Worm (Caenorhabditis elegans) whole organism, late embryonic: ENCODE measurements around the gene C35A5.3.

Experiments used
- C08G9.2 ChIP-seq: sonication (generic microtip); optimal IDR thresholded peaks from 2 replicates; lab custom pipeline; 2016; ENCODE audit warnings: mild to moderate bottlenecking, missing genetic modification characterization, moderate library complexity, missing compliant biosample characterization
- C38D4.7 ChIP-seq: fragments of 200-800 bp; sonication (Bioruptor generic); optimal IDR thresholded peaks from 2 replicates; lab custom pipeline; 2018; ENCODE audit warnings: mild to moderate bottlenecking, missing genetic modification characterization, moderate library complexity, missing compliant biosample characterization
- F13H6.1 ChIP-seq: sonication (generic microtip); optimal IDR thresholded peaks from 2 replicates; lab custom pipeline; 2016; ENCODE audit warnings: missing genetic modification characterization, missing compliant biosample characterization
- K02D7.2 ChIP-seq: sonication (generic microtip); optimal IDR thresholded peaks from 2 replicates; lab custom pipeline; 2017; ENCODE audit warnings: mild to moderate bottlenecking, missing genetic modification characterization, missing compliant biosample characterization
- K09A11.1 ChIP-seq: sonication (generic microtip); optimal IDR thresholded peaks from 2 replicates; lab custom pipeline; 2017; ENCODE audit warnings: antibody characterized with exemption, mild to moderate bottlenecking, missing genetic modification characterization, missing compliant biosample characterization; ENCODE audit not compliant: insufficient read depth
- T23F11.4 ChIP-seq: fragments of 200-800 bp; sonication (Bioruptor generic); optimal IDR thresholded peaks from 2 replicates; lab custom pipeline; 2018; ENCODE audit warnings: mild to moderate bottlenecking, missing genetic modification characterization, missing compliant biosample characterization
- Y22D7AL.16 ChIP-seq: sonication (generic microtip); optimal IDR thresholded peaks from 2 replicates; lab custom pipeline; 2016; ENCODE audit warnings: missing genetic modification characterization, missing compliant biosample characterization
- ahr-1 ChIP-seq: sonication (generic microtip); optimal IDR thresholded peaks from 2 replicates; lab custom pipeline; 2016; ENCODE audit warnings: missing genetic modification characterization, missing compliant biosample characterization
- ceh-2 ChIP-seq: sonication (generic microtip); optimal IDR thresholded peaks from 2 replicates; lab custom pipeline; 2016; ENCODE audit warnings: missing genotype, missing genetic modification characterization, missing compliant biosample characterization
- ceh-24 ChIP-seq: sonication (generic microtip); optimal IDR thresholded peaks from 2 replicates; lab custom pipeline; 2016; ENCODE audit warnings: mild to moderate bottlenecking, missing genetic modification characterization, missing compliant biosample characterization
- ceh-30 ChIP-seq: fragments of 150-350 bp; optimal IDR thresholded peaks from 2 replicates; lab custom pipeline; 2014; ENCODE audit warnings: missing biosample characterization, missing genetic modification characterization
- ceh-34 ChIP-seq: sonication (generic microtip); optimal IDR thresholded peaks from 2 replicates; lab custom pipeline; 2016; ENCODE audit warnings: mild to moderate bottlenecking, missing genetic modification characterization, missing compliant biosample characterization
- ceh-9 ChIP-seq: sonication (generic microtip); optimal IDR thresholded peaks from 2 replicates; lab custom pipeline; 2016; ENCODE audit warnings: mild to moderate bottlenecking, missing genetic modification characterization, inconsistent platforms, missing compliant biosample characterization
- dve-1 ChIP-seq: sonication (generic microtip); optimal IDR thresholded peaks from 2 replicates; lab custom pipeline; 2017; ENCODE audit warnings: antibody characterized with exemption, mild to moderate bottlenecking, missing genetic modification characterization, missing compliant biosample characterization
- elt-2 ChIP-seq: sonication (generic microtip); optimal IDR thresholded peaks from 2 replicates; lab custom pipeline; 2016; ENCODE audit warnings: missing genetic modification reagents, missing genetic modification characterization, missing compliant biosample characterization
- ets-4 ChIP-seq: sonication (generic microtip); optimal IDR thresholded peaks from 2 replicates; lab custom pipeline; 2016; ENCODE audit warnings: missing genetic modification characterization, missing compliant biosample characterization
- fkh-10 ChIP-seq: fragments of 150-350 bp; optimal IDR thresholded peaks from 2 replicates; lab custom pipeline; 2014; ENCODE audit warnings: missing biosample characterization, missing genetic modification reagents, missing genetic modification characterization
- fkh-6 ChIP-seq: sonication (generic microtip); optimal IDR thresholded peaks from 2 replicates; lab custom pipeline; 2016; ENCODE audit warnings: missing genetic modification characterization, missing compliant biosample characterization
- gmeb-2 ChIP-seq: sonication (generic microtip); optimal IDR thresholded peaks from 2 replicates; lab custom pipeline; 2016; ENCODE audit warnings: missing genetic modification characterization, inconsistent platforms, missing compliant biosample characterization
- hlh-13 ChIP-seq: fragments of 200-800 bp; sonication (Bioruptor generic); optimal IDR thresholded peaks from 2 replicates; lab custom pipeline; 2018; ENCODE audit warnings: mild to moderate bottlenecking, missing genetic modification characterization, missing compliant biosample characterization
- hlh-15 ChIP-seq: sonication (generic microtip); optimal IDR thresholded peaks from 2 replicates; lab custom pipeline; 2016; ENCODE audit warnings: missing genetic modification characterization, missing compliant biosample characterization
- hlh-6 ChIP-seq: sonication (generic microtip); optimal IDR thresholded peaks from 2 replicates; lab custom pipeline; 2016; ENCODE audit warnings: missing genotype, missing genetic modification characterization, missing compliant biosample characterization
- hlh-8 ChIP-seq: sonication (generic microtip); optimal IDR thresholded peaks from 2 replicates; lab custom pipeline; 2016; ENCODE audit warnings: missing genotype, missing genetic modification characterization, missing compliant biosample characterization
- madf-2 ChIP-seq: sonication (generic microtip); optimal IDR thresholded peaks from 2 replicates; lab custom pipeline; 2017; ENCODE audit warnings: missing genetic modification characterization, missing compliant biosample characterization
- mec-3 ChIP-seq: sonication (generic microtip); optimal IDR thresholded peaks from 2 replicates; lab custom pipeline; 2016; ENCODE audit warnings: borderline replicate concordance, missing genetic modification characterization, missing compliant biosample characterization
- nhr-232 ChIP-seq: sonication (generic microtip); optimal IDR thresholded peaks from 2 replicates; lab custom pipeline; 2016; ENCODE audit warnings: missing genetic modification characterization, missing compliant biosample characterization
- odd-2 ChIP-seq: sonication (generic microtip); optimal IDR thresholded peaks from 2 replicates; lab custom pipeline; 2017; ENCODE audit warnings: antibody characterized with exemption, mild to moderate bottlenecking, missing genetic modification characterization, missing compliant biosample characterization
- pag-3 ChIP-seq: sonication (generic microtip); optimal IDR thresholded peaks from 2 replicates; lab custom pipeline; 2016; ENCODE audit warnings: missing compliant biosample characterization, missing genetic modification characterization, borderline replicate concordance
- pat-9 ChIP-seq: fragments of 200-800 bp; sonication (Bioruptor generic); optimal IDR thresholded peaks from 2 replicates; lab custom pipeline; 2018; ENCODE audit warnings: mild to moderate bottlenecking, missing genetic modification characterization, moderate library complexity, missing compliant biosample characterization
- pha-2 ChIP-seq: sonication (generic microtip); optimal IDR thresholded peaks from 2 replicates; lab custom pipeline; 2017; ENCODE audit warnings: mild to moderate bottlenecking, missing genetic modification characterization, missing compliant biosample characterization
- pha-4 ChIP-seq: fragments of 150-350 bp; optimal IDR thresholded peaks from 2 replicates; lab custom pipeline; 2018; ENCODE audit warnings: missing biosample characterization, missing genetic modification reagents, missing genetic modification characterization
- pros-1 ChIP-seq: fragments of 150-350 bp; optimal IDR thresholded peaks from 2 replicates; lab custom pipeline; 2014; ENCODE audit warnings: missing biosample characterization, missing genetic modification reagents, missing genetic modification characterization
- ref-2 ChIP-seq: sonication (generic microtip); optimal IDR thresholded peaks from 2 replicates; lab custom pipeline; 2016; ENCODE audit warnings: missing genetic modification characterization, missing compliant biosample characterization
- sox-4 ChIP-seq: sonication (generic microtip); optimal IDR thresholded peaks from 2 replicates; lab custom pipeline; 2017; ENCODE audit warnings: mild to moderate bottlenecking, missing genetic modification characterization, inconsistent platforms, missing compliant biosample characterization
- ztf-16 ChIP-seq: sonication (generic microtip); optimal IDR thresholded peaks from 2 replicates; lab custom pipeline; 2017; ENCODE audit warnings: missing genetic modification characterization, missing compliant biosample characterization

C35A5.3 gene

ce11 chrV:10489998-10490397 lies 11.2 kb downstream of the C35A5.3 start, which contains the start of gene ncx-5:
Gene ncx-5, minus strand, starts transcription at chrV:10490098.
- no peak for TF ChIP-seq pros-1 (tag; lab: Kevin White, UChicago)
- no peak for TF ChIP-seq hlh-6 (tag; lab: Kevin White, UChicago)
- TF ChIP-seq ceh-30 (tag; lab: Kevin White, UChicago), result no peak
- TF ChIP-seq C08G9.2 (tag; lab: Kevin White, UChicago), result no peak
- TF ChIP-seq dve-1, result no peak
- TF ChIP-seq sox-4 (tag; lab: Kevin White, UChicago), result no peak
- no peak for TF ChIP-seq odd-2
- no peak for TF ChIP-seq K09A11.1 (tag; lab: Kevin White, UChicago)
- TF ChIP-seq pat-9 (tag; lab: Kevin White, UChicago), result no peak
- no peak for TF ChIP-seq C38D4.7 (GFP tag; lab: Kevin White, UChicago)
- no peak for TF ChIP-seq hlh-8 (tag; lab: Kevin White, UChicago)
- TF ChIP-seq ref-2 (tag; lab: Kevin White, UChicago), result no peak
- no peak for TF ChIP-seq ceh-24 (tag; lab: Kevin White, UChicago)
- no peak for TF ChIP-seq pag-3 (tag; lab: Kevin White, UChicago)
- TF ChIP-seq nhr-232 (tag; lab: Kevin White, UChicago), result no peak
- TF ChIP-seq ets-4 (tag; lab: Kevin White, UChicago), result no peak
- TF ChIP-seq gmeb-2 (tag; lab: Kevin White, UChicago), result no peak
- no peak for TF ChIP-seq F13H6.1 (tag; lab: Kevin White, UChicago)
- no peak for TF ChIP-seq fkh-6 (tag; lab: Kevin White, UChicago)

ce11 chrV:10485389-10485788 lies 15.8 kb downstream of the C35A5.3 start:
- TF ChIP-seq ahr-1 (tag; lab: Kevin White, UChicago) (no peak), C38D4.7 (GFP tag; lab: Kevin White, UChicago) (no peak), pha-4 (tag; lab: Kevin White, UChicago) (no peak), Y22D7AL.16 (tag; lab: Kevin White, UChicago) (no peak), odd-2 (no peak), elt-2 (tag; lab: Kevin White, UChicago) (peak; percentile 43), K02D7.2 (tag; lab: Kevin White, UChicago) (no peak), fkh-10 (no peak)
- TF ChIP-seq, all 69 proteins: peak for 1

- no peak for TF ChIP-seq ceh-24 (tag; lab: Kevin White, UChicago)
Measured at ce11 chrV:10484640-10485039, 16.6 kb downstream of the C35A5.3 start, which contains the start of gene Y32F6B.1. Gene Y32F6B.1, minus strand, starts transcription at chrV:10484740.

- TF ChIP-seq madf-2 (tag; lab: Kevin White, UChicago), result no peak
- no peak for TF ChIP-seq T23F11.4 (GFP tag; lab: Kevin White, UChicago)
- TF ChIP-seq sox-4 (tag; lab: Kevin White, UChicago), result no peak
Measured at ce11 chrV:10483995-10484394, 17.2 kb downstream of the C35A5.3 start.

ce11 chrV:10478097-10478828 lies 22.9 kb downstream of the C35A5.3 start, which contains the start of the genes crp-1 and Y32F6B.9:
Gene crp-1, plus strand, starts transcription at chrV:10478564.
Gene Y32F6B.9, plus strand, starts transcription at chrV:10478699.
- TF ChIP-seq odd-2, result no peak
- TF ChIP-seq mec-3 (tag; lab: Kevin White, UChicago), result peak; percentile 22
- TF ChIP-seq ztf-16 (tag; lab: Kevin White, UChicago), result no peak
- no peak for TF ChIP-seq hlh-13 (GFP tag; lab: Kevin White, UChicago)
- TF ChIP-seq ceh-2 (tag; lab: Kevin White, UChicago), result peak; percentile 37
- TF ChIP-seq fkh-6 (tag; lab: Kevin White, UChicago), result no peak
- no peak for TF ChIP-seq pha-2 (tag; lab: Kevin White, UChicago)
- TF ChIP-seq sox-4 (tag; lab: Kevin White, UChicago), result peak; percentile 15
- TF ChIP-seq ceh-9 (tag; lab: Kevin White, UChicago), result no peak
- no peak for TF ChIP-seq hlh-15 (tag; lab: Kevin White, UChicago)
- TF ChIP-seq ceh-34 (tag; lab: Kevin White, UChicago), result peak; percentile 39
